Fruit fly (Drosophila melanogaster) Kc167 (cell line): ENCODE measurements around the gene kar.

Experiments used
- Myc ChIP-seq: fragments of >200 bp; optimal IDR thresholded peaks from 2 replicates; lab custom pipeline; 2017; ENCODE audit warnings: missing external identifiers
- Sin3A ChIP-seq: fragments of >200 bp; optimal IDR thresholded peaks from 2 replicates; lab custom pipeline; 2018; ENCODE audit warnings: missing external identifiers
- h ChIP-seq: fragments of >200 bp; optimal IDR thresholded peaks from 3 replicates; lab custom pipeline; 2018; ENCODE audit warnings: missing external identifiers
- insv ChIP-seq: fragments of >200 bp; optimal IDR thresholded peaks from 3 replicates; lab custom pipeline; 2018; ENCODE audit warnings: missing external identifiers
- psq ChIP-seq: fragments of >200 bp; optimal IDR thresholded peaks from 2 replicates; lab custom pipeline; 2017; ENCODE audit warnings: missing external identifiers
- ttk ChIP-seq: sonication (Bioruptor generic); optimal IDR thresholded peaks from 2 replicates; lab custom pipeline; 2017; ENCODE audit warnings: missing external identifiers

kar gene

dm6 chr3R:12641620-12642019, 47.5 kb downstream of the kar start:
- no peak for TF ChIP-seq ttk (lab: Kevin White, UChicago)
- no peak for TF ChIP-seq h (lab: Kevin White, UChicago)
- no peak for TF ChIP-seq Myc (lab: Kevin White, UChicago)
- TF ChIP-seq insv (lab: Kevin White, UChicago): no peak
- no peak for TF ChIP-seq Sin3A (lab: Kevin White, UChicago)
- TF ChIP-seq psq (lab: Kevin White, UChicago): no peak

dm6 chr3R:12637961-12638531, 51.1 kb downstream of the kar start, which contains the start of gene CG11608:
Gene CG11608, plus strand, starts transcription at chr3R:12638481.
- no peak for TF ChIP-seq ttk (lab: Kevin White, UChicago)
- TF ChIP-seq insv (lab: Kevin White, UChicago): no peak
- no peak for TF ChIP-seq psq (lab: Kevin White, UChicago)
- TF ChIP-seq h (lab: Kevin White, UChicago): no peak
- TF ChIP-seq Myc (lab: Kevin White, UChicago): no peak
- TF ChIP-seq Sin3A (lab: Kevin White, UChicago): no peak

- TF ChIP-seq Myc (lab: Kevin White, UChicago) (no peak), psq (lab: Kevin White, UChicago) (no peak), h (lab: Kevin White, UChicago) (no peak), Sin3A (lab: Kevin White, UChicago) (no peak), ttk (lab: Kevin White, UChicago) (no peak), insv (lab: Kevin White, UChicago) (no peak)
Observed at dm6 chr3R:12636240-12636639, 52.9 kb downstream of the kar start, which contains the start of gene CG11600. Gene CG11600, plus strand, starts transcription at chr3R:12636540.

dm6 chr3R:12634617-12635016, 54.5 kb downstream of the kar start, which contains the start of gene CG11598:
Gene CG11598, plus strand, starts transcription at chr3R:12634917.
- TF ChIP-seq Sin3A (lab: Kevin White, UChicago) (no peak), h (lab: Kevin White, UChicago) (no peak), psq (lab: Kevin White, UChicago) (no peak), insv (lab: Kevin White, UChicago) (no peak), ttk (lab: Kevin White, UChicago) (no peak), Myc (lab: Kevin White, UChicago) (no peak)

- TF ChIP-seq ttk (lab: Kevin White, UChicago) (no peak), Sin3A (lab: Kevin White, UChicago) (no peak), psq (lab: Kevin White, UChicago) (no peak), h (lab: Kevin White, UChicago) (no peak), insv (lab: Kevin White, UChicago) (no peak), Myc (lab: Kevin White, UChicago) (no peak)
Observed at dm6 chr3R:12633059-12633458, 56.1 kb downstream of the kar start, which contains the start of gene CG18530. Gene CG18530, plus strand, starts transcription at chr3R:12633359.
